Worm (Caenorhabditis elegans): Measurements from ENCODE around the gene str-168.

str-168 gene

ce11 chrIV:4982477-4982876 lies 43.7 kb downstream of the str-168 start, which contains the start of gene E03H12.4:
TSS of gene E03H12.4 (plus strand) at chrIV:4982596.
- TF ChIP-seq lsy-2 (tag; optimal IDR thresholded peaks at IDR 0.05), result no peak
- peak in 1 of 2 experiments; percentile 96 for TF ChIP-seq unc-62 (GFP tag; optimal IDR thresholded peaks at IDR 0.05 in 1 of 2)
- no peak for TF ChIP-seq unc-62 (tag; optimal IDR thresholded peaks at IDR 0.05)
- no peak for TF ChIP-seq snpc-4 (tag; optimal IDR thresholded peaks at IDR 0.05)

- TF ChIP-seq hmg-1.1 (GFP tag; IDR thresholded peaks at IDR 0.05), result no peak
- TF ChIP-seq unc-39 (tag; optimal IDR thresholded peaks at IDR 0.05), result no peak
- no peak for TF ChIP-seq nhr-6 (tag; optimal IDR thresholded peaks at IDR 0.05)
- no peak for TF ChIP-seq vab-7 (GFP tag; IDR thresholded peaks at IDR 0.05)
- TF ChIP-seq tag-97 (GFP tag; IDR thresholded peaks at IDR 0.05), result no peak
- no peak for TF ChIP-seq cey-2 (tag; optimal IDR thresholded peaks at IDR 0.05; ENCODE audit: borderline replicate concordance, insufficient read depth)
- TF ChIP-seq egl-43 (GFP tag; IDR thresholded peaks at IDR 0.05), result no peak
- TF ChIP-seq mxl-3 (GFP tag; optimal IDR thresholded peaks at IDR 0.05), result no peak
- TF ChIP-seq F26F4.8 (GFP tag; conservative IDR thresholded peaks at IDR 0.05), result no peak
- TF ChIP-seq ces-1 (GFP tag; optimal IDR thresholded peaks at IDR 0.05), result no peak
These were observed 45.0 kb downstream of the str-168 start, which contains the start of gene clec-176 for ce11 chrIV:4983746-4984145. TSS of gene clec-176 (plus strand) at chrIV:4984046.

- TF ChIP-seq ceh-32 (tag; optimal IDR thresholded peaks at IDR 0.05; ENCODE audit: poor library complexity) (no peak), lin-29 (GFP tag; IDR thresholded peaks at IDR 0.05) (no peak), dve-1 (tag; optimal IDR thresholded peaks at IDR 0.05; ENCODE audit: insufficient read depth) (no peak), T26A8.4 (GFP tag; IDR thresholded peaks at IDR 0.05) (no peak), mes-2 (tag; optimal IDR thresholded peaks at IDR 0.05; ENCODE audit: poor library complexity, severe bottlenecking) (no peak), nhr-25 (tag; optimal IDR thresholded peaks at IDR 0.05; ENCODE audit: borderline replicate concordance, insufficient read depth) (no peak), lim-7 (GFP tag; IDR thresholded peaks at IDR 0.05) (no peak), set-16 (GFP tag; IDR thresholded peaks at IDR 0.05) (no peak), ZK337.2 (GFP tag; IDR thresholded peaks at IDR 0.05) (no peak), F10B5.3 (tag; optimal IDR thresholded peaks at IDR 0.05) (no peak), madf-9 (GFP tag; conservative IDR thresholded peaks at IDR 0.05) (no peak), dpl-1 (GFP tag; optimal IDR thresholded peaks at IDR 0.05) (no peak), dmd-8 (GFP tag; IDR thresholded peaks at IDR 0.05) (no peak), egl-27 (tag; optimal IDR thresholded peaks at IDR 0.05) (no peak), zfp-2 (tag; optimal IDR thresholded peaks at IDR 0.05) (no peak), madf-5 (GFP tag; IDR thresholded peaks at IDR 0.05) (no peak), D1046.2 (GFP tag; IDR thresholded peaks at IDR 0.05) (no peak), lin-15B (tag; optimal IDR thresholded peaks at IDR 0.05) (no peak), sdz-12 (GFP tag; optimal IDR thresholded peaks at IDR 0.05) (no peak)
These were observed 47.5 kb downstream of the str-168 start, which contains the start of gene clec-177 for ce11 chrIV:4986246-4986645. TSS of gene clec-177 (plus strand) at chrIV:4986546.

ce11 chrIV:4988531-4988930 lies 49.8 kb downstream of the str-168 start, which contains the start of gene E03H12.7:
TSS of gene E03H12.7 (minus strand) at chrIV:4988631.
- TF ChIP-seq ztf-7 (tag; optimal IDR thresholded peaks at IDR 0.05) (no peak), lin-13 (GFP tag; optimal IDR thresholded peaks at IDR 0.05) (no peak), nhr-102 (tag; optimal IDR thresholded peaks at IDR 0.05) (no peak), lin-1 (GFP tag; IDR thresholded peaks at IDR 0.05) (no peak), unc-130 (GFP tag; optimal IDR thresholded peaks at IDR 0.05) (no peak), hmg-1.1 (GFP tag; IDR thresholded peaks at IDR 0.05) (no peak), mxl-2 (GFP tag; conservative IDR thresholded peaks at IDR 0.05) (no peak), attf-4 (tag; optimal IDR thresholded peaks at IDR 0.05) (no peak), zag-1 (tag; optimal IDR thresholded peaks at IDR 0.05) (no peak)
